Worm (Caenorhabditis elegans) whole organism, L2 larva: ENCODE data around the gene klc-2.

Experiments
- C34F6.9 ChIP-seq: fragments of 150-350 bp; optimal IDR thresholded peaks from 2 replicates; lab custom pipeline; 2014; ENCODE audit warnings: missing biosample characterization, missing genetic modification characterization
- Y55F3AM.14 ChIP-seq: fragments of 200-800 bp; sonication (Bioruptor generic); optimal IDR thresholded peaks from 2 replicates; lab custom pipeline; 2018; ENCODE audit warnings: mild to moderate bottlenecking, missing genetic modification characterization, missing compliant biosample characterization
- alr-1 ChIP-seq: fragments of 150-350 bp; optimal IDR thresholded peaks from 2 replicates; lab custom pipeline; 2014; ENCODE audit warnings: missing biosample characterization, missing genetic modification characterization
- aly-2 ChIP-seq: fragments of 150-350 bp; optimal IDR thresholded peaks from 2 replicates; lab custom pipeline; 2014; ENCODE audit warnings: missing biosample characterization, missing genetic modification characterization
- ceh-16 ChIP-seq: fragments of 150-350 bp; optimal IDR thresholded peaks from 2 replicates; lab custom pipeline; 2014; ENCODE audit warnings: missing biosample characterization, missing genetic modification characterization
- mab-5 ChIP-seq: fragments of 150-350 bp; optimal IDR thresholded peaks from 2 replicates; lab custom pipeline; 2014; ENCODE audit warnings: missing biosample characterization, missing genetic modification characterization
- unc-62 ChIP-seq: fragments of 150-350 bp; optimal IDR thresholded peaks from 2 replicates; lab custom pipeline; 2014; ENCODE audit warnings: missing biosample characterization, missing genetic modification reagents, missing genetic modification characterization
- ztf-11 ChIP-seq: sonication (generic microtip); optimal IDR thresholded peaks from 2 replicates; lab custom pipeline; 2017; ENCODE audit warnings: missing biosample characterization, missing genetic modification characterization

ce11 chrV:5580517-5580916 lies 695 bp downstream of the klc-2 start:
- peak; percentile 87 for TF ChIP-seq C34F6.9 (tag; lab: Kevin White, UChicago)
- no peak for TF ChIP-seq Y55F3AM.14
- no peak for TF ChIP-seq alr-1 (tag; lab: Kevin White, UChicago)
- no peak for TF ChIP-seq ztf-11 (tag; lab: Kevin White, UChicago)
- no peak for TF ChIP-seq ceh-16 (tag; lab: Kevin White, UChicago)
- TF ChIP-seq aly-2 (tag; lab: Kevin White, UChicago) = no peak
- no peak for TF ChIP-seq unc-62 (GFP tag; lab: Kevin White, UChicago)
- TF ChIP-seq mab-5 (tag; lab: Kevin White, UChicago) = peak; percentile 32
